Fruit fly (Drosophila melanogaster) whole organism, embryonic: ENCODE measurements around the gene Ufsp2.

Source experiments
- Adf1 ChIP-seq: fragments of 200-800 bp; sonication (Bioruptor generic); IDR thresholded peaks from 2 replicates; pipeline ENCODE4 v1.3.6; 2022; ENCODE audit warnings: missing biosample characterization, missing genetic modification characterization
- Awh ChIP-seq: fragments of 200-800 bp; sonication (Bioruptor generic); IDR thresholded peaks from 2 replicates; pipeline ENCODE4, ENCODE4 v1.3.6; 2022; ENCODE audit warnings: missing biosample characterization, missing genetic modification characterization
- CG10462 ChIP-seq: fragments of 200-800 bp; sonication (Bioruptor generic); optimal IDR thresholded peaks from 2 replicates; lab custom pipeline; 2016; ENCODE audit warnings: missing biosample characterization, missing genetic modification characterization
- CG12236 ChIP-seq: fragments of 200-800 bp; sonication (Bioruptor generic); optimal IDR thresholded peaks from 2 replicates; lab custom pipeline; 2016; ENCODE audit warnings: missing biosample characterization, missing genetic modification characterization
- CG14014 ChIP-seq: fragments of 200-800 bp; sonication (Bioruptor generic); IDR thresholded peaks from 2 replicates; pipeline ENCODE4 v1.3.6; 2022; ENCODE audit warnings: missing biosample characterization, missing genetic modification characterization
- CG14667 ChIP-seq: fragments of 200-800 bp; sonication (Bioruptor generic); IDR thresholded peaks from 2 replicates; pipeline ENCODE4 v1.3.6; 2022; ENCODE audit warnings: missing biosample characterization, missing genetic modification characterization
- CG14860 ChIP-seq: fragments of 200-800 bp; sonication (Bioruptor generic); IDR thresholded peaks from 3 replicates; pipeline ENCODE4 v1.3.6; 2022; ENCODE audit warnings: missing biosample characterization, missing genetic modification characterization; ENCODE audit not compliant: partially characterized antibody
- CG14965 ChIP-seq: fragments of 200-800 bp; sonication (Bioruptor generic); optimal IDR thresholded peaks from 2 replicates; lab custom pipeline; 2016; ENCODE audit warnings: missing biosample characterization, missing genetic modification characterization, borderline replicate concordance
- CG15479 ChIP-seq: fragments of 200-800 bp; sonication (Bioruptor generic); optimal IDR thresholded peaks from 3 replicates; lab custom pipeline; 2019; ENCODE audit warnings: missing biosample characterization, mild to moderate bottlenecking, missing genetic modification characterization, moderate library complexity
- CG16863 ChIP-seq: fragments of 200-800 bp; sonication (Bioruptor generic); optimal IDR thresholded peaks from 3 replicates; lab custom pipeline; 2016; ENCODE audit warnings: missing biosample characterization, missing genetic modification characterization
- CG17328 ChIP-seq: fragments of 200-800 bp; sonication (Bioruptor generic); IDR thresholded peaks from 2 replicates; pipeline ENCODE4 v1.3.6; 2022; ENCODE audit warnings: missing biosample characterization, missing genetic modification characterization
- CG18011 ChIP-seq: fragments of 200-800 bp; sonication (Bioruptor generic); optimal IDR thresholded peaks from 2 replicates; lab custom pipeline; 2017; ENCODE audit warnings: missing biosample characterization, missing genetic modification characterization, mild to moderate bottlenecking, moderate library complexity, missing genotype
- CG30020 ChIP-seq: fragments of 200-800 bp; optimal IDR thresholded peaks from 2 replicates; lab custom pipeline; 2019; ENCODE audit warnings: missing biosample characterization, mild to moderate bottlenecking, missing genetic modification characterization, moderate library complexity
- CG30403 ChIP-seq: fragments of 200-800 bp; sonication (Bioruptor generic); optimal IDR thresholded peaks from 3 replicates; lab custom pipeline; 2016; ENCODE audit warnings: missing biosample characterization, missing genetic modification characterization
- CG3163 ChIP-seq: fragments of 200-800 bp; sonication (Bioruptor generic); optimal IDR thresholded peaks from 3 replicates; lab custom pipeline; 2016; ENCODE audit warnings: missing biosample characterization, missing genetic modification characterization
- CG32532 ChIP-seq: fragments of 200-800 bp; sonication (Bioruptor generic); IDR thresholded peaks from 2 replicates; pipeline ENCODE4 v1.3.6; 2022; ENCODE audit warnings: missing biosample characterization, missing genetic modification characterization
- CG3838 ChIP-seq: fragments of 200-800 bp; sonication (Bioruptor generic); optimal IDR thresholded peaks from 3 replicates; lab custom pipeline; 2016; ENCODE audit warnings: missing biosample characterization, missing genetic modification characterization
- CG6854 ChIP-seq: fragments of 200-800 bp; sonication (Bioruptor generic); optimal IDR thresholded peaks from 3 replicates; lab custom pipeline; 2017; ENCODE audit warnings: missing biosample characterization, mild to moderate bottlenecking, missing genetic modification characterization
- CG7372 ChIP-seq: fragments of 200-800 bp; sonication (Bioruptor generic); IDR thresholded peaks from 2 replicates; pipeline ENCODE4 v1.3.6; 2022; ENCODE audit warnings: missing biosample characterization, missing genetic modification characterization
- CG7928 ChIP-seq: fragments of 200-800 bp; sonication (Bioruptor generic); optimal IDR thresholded peaks from 2 replicates; lab custom pipeline; 2017; ENCODE audit warnings: missing biosample characterization, mild to moderate bottlenecking, missing genetic modification characterization
- CG8089 ChIP-seq: fragments of 200-800 bp; sonication (Bioruptor generic); optimal IDR thresholded peaks from 3 replicates; lab custom pipeline; 2016; ENCODE audit warnings: missing biosample characterization, missing genetic modification characterization
- D ChIP-seq, 2 experiments: fragments of 200-800 bp in 1 of 2; fragments of >200 bp in 1 of 2; sonication (Bioruptor generic) in 1 of 2; optimal IDR thresholded peaks; 2 replicates in 1 of 2; 3 replicates in 1 of 2; lab custom pipeline; 2017; ENCODE audit warnings: mild to moderate bottlenecking in 1 of 2, missing biosample characterization in 1 of 2, missing genetic modification characterization in 1 of 2, missing genetic modification reagents in 1 of 2
- Dbx ChIP-seq: fragments of 200-800 bp; sonication (Bioruptor generic); IDR thresholded peaks from 3 replicates; pipeline ENCODE4 v1.3.6; 2022; ENCODE audit warnings: missing biosample characterization, missing genetic modification characterization
- Doc3 ChIP-seq: fragments of 200-800 bp; sonication (Bioruptor generic); IDR thresholded peaks from 3 replicates; pipeline ENCODE4 v1.3.6; 2022; ENCODE audit warnings: missing biosample characterization, missing genetic modification characterization; ENCODE audit not compliant: partially characterized antibody
- Fer1 ChIP-seq: fragments of 200-800 bp; sonication (Bioruptor generic); optimal IDR thresholded peaks from 2 replicates; lab custom pipeline; 2017; ENCODE audit warnings: missing biosample characterization, mild to moderate bottlenecking, missing genetic modification characterization
- H2.0 ChIP-seq: fragments of 200-800 bp; sonication (Bioruptor generic); IDR thresholded peaks from 2 replicates; pipeline ENCODE4 v1.3.6; 2022; ENCODE audit warnings: missing biosample characterization, missing genetic modification characterization
- Hsf ChIP-seq: fragments of 200-800 bp; sonication (Bioruptor generic); optimal IDR thresholded peaks from 3 replicates; lab custom pipeline; 2016; ENCODE audit warnings: missing biosample characterization, missing genetic modification characterization
- Lim3 ChIP-seq: fragments of 200-800 bp; sonication (Bioruptor generic); IDR thresholded peaks from 2 replicates; pipeline ENCODE4 v1.3.6; 2022; ENCODE audit warnings: missing biosample characterization, missing genetic modification characterization
- MBD-R2 ChIP-seq: fragments of 200-800 bp; sonication (Bioruptor generic); IDR thresholded peaks from 2 replicates; pipeline ENCODE4 v1.3.6; 2022; ENCODE audit warnings: missing biosample characterization, missing genetic modification characterization
- Nf-YA ChIP-seq: fragments of 200-800 bp; sonication (Bioruptor generic); IDR thresholded peaks from 2 replicates; pipeline ENCODE4 v1.3.6; 2022; ENCODE audit warnings: missing biosample characterization, missing genetic modification characterization
- NfI ChIP-seq: fragments of 200-800 bp; sonication (Bioruptor generic); optimal IDR thresholded peaks from 3 replicates; lab custom pipeline; 2018; ENCODE audit warnings: missing biosample characterization, mild to moderate bottlenecking, missing genetic modification characterization, moderate library complexity
- al ChIP-seq: fragments of 200-800 bp; sonication (Bioruptor generic); IDR thresholded peaks from 2 replicates; pipeline ENCODE4 v1.3.6; 2022; ENCODE audit warnings: missing biosample characterization, missing genetic modification characterization
- ara ChIP-seq: fragments of 200-800 bp; sonication (Bioruptor generic); IDR thresholded peaks from 2 replicates; pipeline ENCODE4 v1.3.6; 2022; ENCODE audit warnings: missing biosample characterization, missing genetic modification characterization
- az2 ChIP-seq: fragments of 200-800 bp; sonication (Bioruptor generic); optimal IDR thresholded peaks from 3 replicates; lab custom pipeline; 2016; ENCODE audit warnings: missing biosample characterization, missing genetic modification characterization
- dmrt99B ChIP-seq: fragments of 200-800 bp; sonication (Bioruptor generic); optimal IDR thresholded peaks from 2 replicates; lab custom pipeline; 2018; ENCODE audit warnings: missing biosample characterization, mild to moderate bottlenecking, missing genetic modification characterization, moderate library complexity
- esg ChIP-seq: fragments of 200-800 bp; sonication (Bioruptor generic); conservative IDR thresholded peaks from 2 replicates; pipeline ENCODE4 v1.3.6; 2022; ENCODE audit warnings: missing biosample characterization, missing genetic modification characterization
- ewg ChIP-seq: fragments of 200-800 bp; sonication (Bioruptor generic); optimal IDR thresholded peaks from 3 replicates; lab custom pipeline; 2017; ENCODE audit warnings: mild to moderate bottlenecking, missing biosample characterization, missing genetic modification reagents, missing genetic modification characterization
- fd64A ChIP-seq: fragments of 200-800 bp; sonication (Bioruptor generic); optimal IDR thresholded peaks from 3 replicates; lab custom pipeline; 2018; ENCODE audit warnings: missing biosample characterization, mild to moderate bottlenecking, missing genetic modification characterization
- ham ChIP-seq: fragments of 200-800 bp; sonication (Bioruptor generic); IDR thresholded peaks from 2 replicates; pipeline ENCODE4 v1.3.6; 2022; ENCODE audit warnings: missing biosample characterization, missing genetic modification characterization
- klu ChIP-seq: fragments of 200-800 bp; sonication (Bioruptor generic); IDR thresholded peaks from 2 replicates; pipeline ENCODE4 v1.3.6; 2022; ENCODE audit warnings: missing biosample characterization, missing genetic modification characterization
- knrl ChIP-seq: fragments of 200-800 bp; sonication (Bioruptor generic); IDR thresholded peaks from 3 replicates; pipeline ENCODE4 v1.3.6; 2022; ENCODE audit warnings: missing biosample characterization, missing genetic modification characterization; ENCODE audit not compliant: partially characterized antibody
- nerfin-1 ChIP-seq: fragments of 200-800 bp; sonication (Bioruptor generic); optimal IDR thresholded peaks from 3 replicates; lab custom pipeline; 2019; ENCODE audit warnings: missing biosample characterization, mild to moderate bottlenecking, missing genetic modification characterization, moderate library complexity
- nmo ChIP-seq: fragments of 200-800 bp; sonication (Bioruptor generic); optimal IDR thresholded peaks from 2 replicates; lab custom pipeline; 2018; ENCODE audit warnings: missing biosample characterization, mild to moderate bottlenecking, missing genetic modification characterization, moderate library complexity
- p53 ChIP-seq: fragments of 200-800 bp; sonication (Bioruptor generic); optimal IDR thresholded peaks from 2 replicates; lab custom pipeline; 2016; ENCODE audit warnings: missing biosample characterization, missing genetic modification characterization
- pho ChIP-seq: fragments of 200-800 bp; sonication (Bioruptor generic); optimal IDR thresholded peaks from 2 replicates; lab custom pipeline; 2016; ENCODE audit warnings: missing biosample characterization, missing genetic modification characterization
- pum ChIP-seq: fragments of 200-800 bp; sonication (Bioruptor generic); optimal IDR thresholded peaks from 2 replicates; lab custom pipeline; 2016; ENCODE audit warnings: missing biosample characterization, missing genetic modification characterization
- scrt ChIP-seq: fragments of 200-800 bp; sonication (Bioruptor generic); optimal IDR thresholded peaks from 2 replicates; lab custom pipeline; 2018; ENCODE audit warnings: missing biosample characterization, mild to moderate bottlenecking, missing genetic modification characterization, moderate library complexity
- stwl ChIP-seq: fragments of 200-800 bp; sonication (Bioruptor generic); optimal IDR thresholded peaks from 3 replicates; lab custom pipeline; 2018; ENCODE audit warnings: missing biosample characterization, mild to moderate bottlenecking, missing genetic modification characterization, moderate library complexity
- zen ChIP-seq: fragments of 200-800 bp; sonication (Bioruptor generic); optimal IDR thresholded peaks from 3 replicates; lab custom pipeline; 2018; ENCODE audit warnings: missing biosample characterization, mild to moderate bottlenecking, missing genetic modification characterization, moderate library complexity

Ufsp2 gene

DNA sequence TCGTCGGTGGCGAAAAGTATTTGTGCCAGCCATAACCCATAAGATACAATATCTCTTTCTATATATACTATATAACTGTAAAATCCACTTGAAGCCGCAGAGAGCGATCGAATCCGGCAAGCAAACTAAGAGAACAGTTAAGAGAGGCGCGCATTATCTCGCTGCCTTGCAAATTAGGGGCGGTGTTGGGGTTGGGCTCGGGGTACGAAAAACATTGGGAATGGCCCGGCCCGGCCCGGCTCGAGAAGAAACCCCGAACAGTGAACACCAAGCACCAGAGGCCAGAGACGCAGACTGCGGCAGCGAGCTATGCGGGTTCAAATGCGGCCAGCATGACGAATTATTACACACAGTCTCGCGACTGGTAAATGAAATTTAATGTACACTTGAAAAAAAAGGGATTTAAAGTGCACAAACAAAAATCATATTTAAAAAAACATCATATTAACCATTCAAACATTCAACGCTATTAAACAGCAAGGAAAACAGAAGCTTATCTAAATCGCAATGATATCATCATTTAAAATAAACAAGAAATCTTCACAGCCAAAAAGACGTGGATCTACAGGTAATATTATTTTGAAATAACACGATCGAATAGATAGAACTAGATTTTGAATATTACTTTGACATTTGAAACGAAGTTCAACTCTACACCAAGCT lies 43.9 kb upstream of the Ufsp2 start (continued):
- TF ChIP-seq p53 (GFP tag; lab: Kevin White, UChicago) (no peak), CG14965 (GFP tag; lab: Kevin White, UChicago) (no peak), CG3838 (GFP tag; lab: Kevin White, UChicago) (no peak), H2.0 (peak; percentile 55; the same call in 1 of the 2 replicates), CG8089 (no peak), al (peak; percentile 35; the same call in 1 of the 2 replicates), Adf1 (GFP tag; lab: Robert Waterston, UW) (peak; percentile 76), NfI (no peak), CG14860 (GFP tag; lab: Robert Waterston, UW) (no peak), CG3163 (peak; percentile 89), Doc3 (GFP tag; lab: Robert Waterston, UW) (no peak), klu (GFP tag; lab: Robert Waterston, UW) (peak; percentile 27; the same call in 1 of the 2 replicates), Awh (GFP tag; lab: Robert Waterston, UW) (0 out of 2 replicates have a peak, but pooled peaks have one; percentile 41), CG30020 (tag; lab: Kevin White, UChicago) (no peak), esg (GFP tag; lab: Robert Waterston, UW) (peak; percentile 55), MBD-R2 (GFP tag; lab: Robert Waterston, UW) (peak; percentile 16; the same call in 1 of the 2 replicates), pum (GFP tag; lab: Kevin White, UChicago) (no peak), Lim3 (GFP tag; lab: Robert Waterston, UW) (no peak), az2 (GFP tag; lab: Kevin White, UChicago) (peak; percentile 16), CG14014 (peak; percentile 59; the same call in 1 of the 2 replicates), nmo (GFP tag; lab: Kevin White, UChicago) (peak; percentile 16), CG18011 (no peak), knrl (GFP tag; lab: Robert Waterston, UW) (no peak), pho (no peak), CG6854 (GFP tag; lab: Kevin White, UChicago) (no peak), CG15479 (GFP tag; lab: Kevin White, UChicago) (no peak), D (optimal IDR thresholded peaks at IDR 0.05; lab: Kevin White, UChicago) (no peak), D (GFP tag; optimal IDR thresholded peaks at IDR 0.05; lab: Kevin White, UChicago) (peak; percentile 70), CG14667 (GFP tag; lab: Robert Waterston, UW) (no peak), CG17328 (GFP tag; lab: Robert Waterston, UW) (peak; percentile 34; the same call in 1 of the 2 replicates), CG7372 (GFP tag; lab: Robert Waterston, UW) (peak; percentile 23; the same call in 1 of the 2 replicates), ewg (no peak), ham (GFP tag; lab: Robert Waterston, UW) (no peak), Nf-YA (GFP tag; lab: Robert Waterston, UW) (peak; percentile 53; the same call in 1 of the 2 replicates), dmrt99B (tag; lab: Kevin White, UChicago) (peak; percentile 63), stwl (tag; lab: Kevin White, UChicago) (no peak), nerfin-1 (tag; lab: Kevin White, UChicago) (no peak), Dbx (GFP tag; lab: Robert Waterston, UW) (0 out of 3 replicates have a peak, but pooled peaks have one; percentile 24), scrt (GFP tag; lab: Kevin White, UChicago) (no peak), CG32532 (GFP tag; lab: Robert Waterston, UW) (peak; percentile 58), CG7928 (GFP tag; lab: Kevin White, UChicago) (no peak), zen (tag; lab: Kevin White, UChicago) (no peak), ara (no peak), Hsf (GFP tag; lab: Kevin White, UChicago) (peak; percentile 2), Fer1 (GFP tag; lab: Kevin White, UChicago) (no peak), CG12236 (no peak), fd64A (GFP tag; lab: Kevin White, UChicago) (no peak), CG16863 (GFP tag; lab: Kevin White, UChicago) (no peak), CG30403 (GFP tag; lab: Kevin White, UChicago) (peak; percentile 32), CG10462 (no peak)
